Fruit fly (Drosophila melanogaster): Measurements from ENCODE around the gene CG3909.
A peak's percentile ranks its signal among the peaks of the same experiment; 100 is the strongest.

DNA sequence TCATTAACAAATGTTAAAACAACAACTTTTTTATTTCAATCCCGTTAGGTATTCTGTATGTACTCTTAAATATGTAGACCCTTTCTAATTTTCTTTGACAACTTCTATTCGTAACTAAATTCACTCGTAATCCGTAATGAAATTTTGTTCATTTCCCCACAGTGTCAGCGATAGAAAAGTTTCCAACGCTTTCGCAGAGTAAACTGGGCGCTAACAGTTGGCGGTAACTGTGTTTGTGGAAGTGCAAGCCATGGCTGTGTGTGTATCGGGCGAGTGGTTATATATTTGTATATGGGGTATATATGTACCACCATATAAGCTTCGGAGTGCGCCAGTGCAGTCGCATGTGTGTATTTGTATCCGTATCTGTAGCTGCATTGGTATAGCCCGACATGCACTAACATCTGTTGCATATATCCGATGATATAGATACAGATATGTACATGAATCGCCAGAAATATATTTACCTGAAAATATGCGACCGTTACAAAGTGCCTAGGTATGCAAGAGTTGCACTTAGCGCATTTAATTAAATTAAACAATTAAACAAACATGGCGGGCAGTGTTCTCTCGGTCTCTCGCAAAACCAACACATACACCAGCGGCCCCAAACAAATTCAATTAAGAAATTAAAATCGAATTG lies 38.5 kb downstream of the CG3909 start:
- TF ChIP-seq CG10348 (GFP tag; IDR thresholded peaks at IDR 0.05) (no peak), Ets98B (GFP tag; IDR thresholded peaks at IDR 0.05) (no peak), CG4496 (GFP tag; IDR thresholded peaks at IDR 0.05) (peak; percentile 53; the same call in 1 of the 3 replicates), fd96Ca (GFP tag; IDR thresholded peaks at IDR 0.05) (peak; percentile 9; the same call in 1 of the 3 replicates)

Measured in whole organism, pupa.